Worm (Caenorhabditis elegans): Measurements from ENCODE around the gene srh-286.

- TF ChIP-seq ceh-63 (GFP tag; optimal IDR thresholded peaks at IDR 0.05) (no peak), sup-37 (GFP tag; optimal IDR thresholded peaks at IDR 0.05) (no peak), ceh-82 (tag; optimal IDR thresholded peaks at IDR 0.05) (no peak), unc-130 (tag; optimal IDR thresholded peaks at IDR 0.05) (no peak), snpc-4 (tag; optimal IDR thresholded peaks at IDR 0.05) (no peak), lsy-2 (tag; optimal IDR thresholded peaks at IDR 0.05) (no peak), sptf-1 (tag; optimal IDR thresholded peaks at IDR 0.05) (no peak), aha-1 (tag; optimal IDR thresholded peaks at IDR 0.05) (no peak), ztf-4 (tag; optimal IDR thresholded peaks at IDR 0.05) (no peak), nhr-11 (tag; optimal IDR thresholded peaks at IDR 0.05) (no peak), nhr-237 (tag; optimal IDR thresholded peaks at IDR 0.05) (no peak), skn-1 (tag; optimal IDR thresholded peaks at IDR 0.05) (no peak)
Observed at ce11 chrV:17812127-17812526, 31.9 kb downstream of the srh-286 start.

Data from whole organism, L1 larva.